Fruit fly (Drosophila melanogaster) whole organism: ENCODE measurements around the gene CG10862.

Experiments
- pan ChIP-seq: fragments of >200 bp; optimal IDR thresholded peaks from 2 replicates; lab custom pipeline; 2017
- usp ChIP-seq: fragments of >200 bp; optimal IDR thresholded peaks from 2 replicates; lab custom pipeline; 2017; ENCODE audit warnings: missing biosample characterization, missing genetic modification characterization, mixed read lengths

dm6 chr3L:3672490-3673107, 18.0 kb upstream of the CG10862 start:
- TF ChIP-seq pan (lab: Kevin White, UChicago) = no peak
- no peak for TF ChIP-seq usp
